Fruit fly (Drosophila melanogaster) whole organism, embryonic: ENCODE data around the gene CG42237.

Experiments
- Adf1 ChIP-seq: fragments of 200-800 bp; sonication (Bioruptor generic); IDR thresholded peaks from 2 replicates; pipeline ENCODE4 v1.3.6; 2022; ENCODE audit warnings: missing biosample characterization, missing genetic modification characterization
- Asciz ChIP-seq: fragments of 200-800 bp; sonication (Bioruptor generic); optimal IDR thresholded peaks from 2 replicates; lab custom pipeline; 2017; ENCODE audit warnings: missing biosample characterization, mild to moderate bottlenecking, missing genetic modification characterization, missing genetic modification reagents
- Atf6 ChIP-seq: fragments of 200-800 bp; sonication (Bioruptor generic); IDR thresholded peaks from 2 replicates; pipeline ENCODE4 v1.3.6; 2022; ENCODE audit warnings: missing biosample characterization, missing genetic modification characterization
- CG1024 ChIP-seq: fragments of 200-800 bp; sonication (Bioruptor generic); IDR thresholded peaks from 2 replicates; pipeline ENCODE4 v1.3.6; 2022; ENCODE audit warnings: missing biosample characterization, missing genetic modification characterization
- CG10274 ChIP-seq: fragments of 200-800 bp; sonication (Bioruptor generic); optimal IDR thresholded peaks from 3 replicates; lab custom pipeline; 2017; ENCODE audit warnings: missing biosample characterization, mild to moderate bottlenecking, missing genetic modification characterization
- CG10565 ChIP-seq: fragments of 200-800 bp; sonication (Bioruptor generic); optimal IDR thresholded peaks from 3 replicates; lab custom pipeline; 2016; ENCODE audit warnings: missing biosample characterization, mild to moderate bottlenecking, missing genetic modification characterization
- CG11560 ChIP-seq: fragments of 200-800 bp; sonication (Bioruptor generic); IDR thresholded peaks from 3 replicates; pipeline ENCODE4 v1.3.6; 2022; ENCODE audit warnings: missing biosample characterization, missing genetic modification characterization
- CG14050 ChIP-seq: fragments of 200-800 bp; sonication (Bioruptor generic); IDR thresholded peaks from 3 replicates; pipeline ENCODE4 v1.3.6; 2022; ENCODE audit warnings: missing biosample characterization, missing genetic modification characterization
- CG14860 ChIP-seq: fragments of 200-800 bp; sonication (Bioruptor generic); IDR thresholded peaks from 3 replicates; pipeline ENCODE4 v1.3.6; 2022; ENCODE audit warnings: missing biosample characterization, missing genetic modification characterization; ENCODE audit not compliant: partially characterized antibody
- CG17361 ChIP-seq: fragments of 200-800 bp; sonication (Bioruptor generic); IDR thresholded peaks from 3 replicates; pipeline ENCODE4 v1.3.6; 2022; ENCODE audit warnings: missing biosample characterization, missing genetic modification characterization
- CG17385 ChIP-seq: fragments of 200-800 bp; sonication (Bioruptor generic); optimal IDR thresholded peaks from 3 replicates; lab custom pipeline; 2018; ENCODE audit warnings: missing biosample characterization, mild to moderate bottlenecking, missing genetic modification characterization
- CG17829 ChIP-seq: fragments of 200-800 bp; optimal IDR thresholded peaks from 2 replicates; lab custom pipeline; 2019; ENCODE audit warnings: missing biosample characterization, mild to moderate bottlenecking, missing genetic modification characterization, moderate library complexity
- CG2202 ChIP-seq: fragments of 200-800 bp; sonication (Bioruptor generic); optimal IDR thresholded peaks from 2 replicates; lab custom pipeline; 2018; ENCODE audit warnings: missing biosample characterization, mild to moderate bottlenecking, missing genetic modification characterization
- CG3281 ChIP-seq: fragments of 200-800 bp; sonication (Bioruptor generic); optimal IDR thresholded peaks from 3 replicates; lab custom pipeline; 2017; ENCODE audit warnings: missing biosample characterization, mild to moderate bottlenecking, missing genetic modification characterization
- CG34376 ChIP-seq: fragments of 200-800 bp; sonication (Bioruptor generic); optimal IDR thresholded peaks from 2 replicates; lab custom pipeline; 2018; ENCODE audit warnings: missing biosample characterization, mild to moderate bottlenecking, missing genetic modification characterization
- CG4282 ChIP-seq: fragments of 200-800 bp; sonication (Bioruptor generic); optimal IDR thresholded peaks from 2 replicates; lab custom pipeline; 2016; ENCODE audit warnings: missing biosample characterization, missing genetic modification characterization
- CG6813 ChIP-seq: fragments of 200-800 bp; sonication (Bioruptor generic); optimal IDR thresholded peaks from 2 replicates; lab custom pipeline; 2017; ENCODE audit warnings: missing biosample characterization, missing genetic modification characterization, mild to moderate bottlenecking, moderate library complexity, missing genetic modification reagents
- CoRest ChIP-seq: fragments of 200-800 bp; sonication (Bioruptor generic); optimal IDR thresholded peaks from 3 replicates; lab custom pipeline; 2018; ENCODE audit warnings: missing biosample characterization, mild to moderate bottlenecking, missing genetic modification characterization, moderate library complexity
- CrebB ChIP-seq: fragments of 200-800 bp; sonication (Bioruptor generic); optimal IDR thresholded peaks from 3 replicates; lab custom pipeline; 2018; ENCODE audit warnings: missing biosample characterization, mild to moderate bottlenecking, missing genetic modification characterization
- Eip74EF ChIP-seq, 2 experiments: fragments of 200-800 bp in 1 of 2; fragments of >200 bp in 1 of 2; sonication (Bioruptor generic) in 1 of 2; optimal IDR thresholded peaks; 2 replicates each; lab custom pipeline; 2017 to 2019; ENCODE audit warnings: missing biosample characterization in 2 of 2, missing genetic modification characterization in 2 of 2, mild to moderate bottlenecking in 1 of 2, moderate library complexity in 1 of 2
- Kr ChIP-seq: fragments of 200-800 bp; sonication (Bioruptor generic); optimal IDR thresholded peaks from 2 replicates; lab custom pipeline; 2017; ENCODE audit warnings: missing biosample characterization, mild to moderate bottlenecking, missing genetic modification characterization
- MBD-R2 ChIP-seq: fragments of 200-800 bp; sonication (Bioruptor generic); IDR thresholded peaks from 2 replicates; pipeline ENCODE4 v1.3.6; 2022; ENCODE audit warnings: missing biosample characterization, missing genetic modification characterization
- MTF-1 ChIP-seq: fragments of 200-800 bp; sonication (Bioruptor generic); optimal IDR thresholded peaks from 2 replicates; lab custom pipeline; 2018; ENCODE audit warnings: missing biosample characterization, mild to moderate bottlenecking, missing genetic modification characterization, borderline replicate concordance
- Meics ChIP-seq: fragments of 200-800 bp; sonication (Bioruptor generic); optimal IDR thresholded peaks from 2 replicates; lab custom pipeline; 2017; ENCODE audit warnings: missing biosample characterization, mild to moderate bottlenecking, missing genetic modification characterization
- Mrtf ChIP-seq: fragments of 200-800 bp; sonication (Bioruptor generic); IDR thresholded peaks from 3 replicates; pipeline ENCODE4 v1.3.6; 2022; ENCODE audit warnings: missing biosample characterization, missing genetic modification characterization
- NC2β ChIP-seq: fragments of 200-800 bp; sonication (Bioruptor generic); optimal IDR thresholded peaks from 2 replicates; lab custom pipeline; 2016; ENCODE audit warnings: missing biosample characterization, missing genetic modification characterization
- Nf-YA ChIP-seq: fragments of 200-800 bp; sonication (Bioruptor generic); IDR thresholded peaks from 2 replicates; pipeline ENCODE4 v1.3.6; 2022; ENCODE audit warnings: missing biosample characterization, missing genetic modification characterization
- PHDP ChIP-seq: fragments of 200-800 bp; sonication (Bioruptor generic); optimal IDR thresholded peaks from 3 replicates; lab custom pipeline; 2018; ENCODE audit warnings: missing biosample characterization, mild to moderate bottlenecking, missing genetic modification characterization, moderate library complexity
- Poxn ChIP-seq: fragments of 200-800 bp; sonication (Bioruptor generic); IDR thresholded peaks from 2 replicates; pipeline ENCODE4 v1.3.6; 2022; ENCODE audit warnings: missing biosample characterization, missing genetic modification characterization
- Ravus ChIP-seq: fragments of 200-800 bp; sonication (Bioruptor generic); IDR thresholded peaks from 2 replicates; pipeline ENCODE4 v1.3.6; 2022; ENCODE audit warnings: missing biosample characterization, missing genetic modification characterization
- Side ChIP-seq: fragments of 200-800 bp; sonication (Bioruptor generic); optimal IDR thresholded peaks from 2 replicates; lab custom pipeline; 2016; ENCODE audit warnings: missing biosample characterization, missing genetic modification characterization
- bcd ChIP-seq: fragments of 200-800 bp; sonication (Bioruptor generic); optimal IDR thresholded peaks from 2 replicates; lab custom pipeline; 2017; ENCODE audit warnings: missing biosample characterization, mild to moderate bottlenecking, missing genetic modification characterization
- cas ChIP-seq: fragments of 200-800 bp; sonication (Bioruptor generic); IDR thresholded peaks from 2 replicates; pipeline ENCODE4 v1.3.6; 2022; ENCODE audit warnings: missing biosample characterization, missing genetic modification characterization
- cato ChIP-seq: fragments of 200-800 bp; sonication (Bioruptor generic); optimal IDR thresholded peaks from 2 replicates; lab custom pipeline; 2016; ENCODE audit warnings: missing biosample characterization, missing genetic modification characterization, borderline replicate concordance
- danr ChIP-seq: fragments of 200-800 bp; sonication (Bioruptor generic); IDR thresholded peaks from 2 replicates; pipeline ENCODE4 v1.3.6; 2022; ENCODE audit warnings: missing biosample characterization, missing genetic modification characterization
- emc ChIP-seq: fragments of 200-800 bp; sonication (Bioruptor generic); optimal IDR thresholded peaks from 2 replicates; lab custom pipeline; 2016; ENCODE audit warnings: missing biosample characterization, missing genetic modification characterization
- esg ChIP-seq: fragments of 200-800 bp; sonication (Bioruptor generic); conservative IDR thresholded peaks from 2 replicates; pipeline ENCODE4 v1.3.6; 2022; ENCODE audit warnings: missing biosample characterization, missing genetic modification characterization
- eve ChIP-seq, 2 experiments: fragments of >200 bp; optimal IDR thresholded peaks; 2 replicates each; lab custom pipeline; 2017; ENCODE audit warnings: missing biosample characterization in 2 of 2, missing genetic modification characterization in 2 of 2
- fd3F ChIP-seq: fragments of 200-800 bp; sonication (Bioruptor generic); optimal IDR thresholded peaks from 2 replicates; lab custom pipeline; 2018; ENCODE audit warnings: missing biosample characterization, mild to moderate bottlenecking, missing genetic modification characterization, moderate library complexity
- gcm ChIP-seq: fragments of 200-800 bp; sonication (Bioruptor generic); optimal IDR thresholded peaks from 2 replicates; lab custom pipeline; 2019; ENCODE audit warnings: missing biosample characterization, mild to moderate bottlenecking, missing genetic modification characterization, moderate library complexity
- kay ChIP-seq: fragments of 200-800 bp; sonication (Bioruptor generic); optimal IDR thresholded peaks from 2 replicates; lab custom pipeline; 2016; ENCODE audit warnings: missing biosample characterization, missing genetic modification characterization
- luna ChIP-seq: fragments of 200-800 bp; sonication (Bioruptor generic); optimal IDR thresholded peaks from 2 replicates; lab custom pipeline; 2016; ENCODE audit warnings: missing biosample characterization, missing genetic modification characterization
- pzg ChIP-seq: fragments of 200-800 bp; sonication (Bioruptor generic); optimal IDR thresholded peaks from 3 replicates; lab custom pipeline; 2018; ENCODE audit warnings: missing biosample characterization, mild to moderate bottlenecking, missing genetic modification characterization, moderate library complexity
- sna ChIP-seq: fragments of 200-800 bp; sonication (Bioruptor generic); IDR thresholded peaks from 2 replicates; pipeline ENCODE4 v1.3.6; 2022; ENCODE audit warnings: missing biosample characterization, missing genetic modification characterization; ENCODE audit not compliant: partially characterized antibody
- unc-4 ChIP-seq: fragments of 200-800 bp; sonication (Bioruptor generic); IDR thresholded peaks from 2 replicates; pipeline ENCODE4 v1.3.6; 2022; ENCODE audit warnings: missing biosample characterization, missing genetic modification characterization; ENCODE audit not compliant: partially characterized antibody
- unpg ChIP-seq: fragments of 200-800 bp; sonication (Bioruptor generic); optimal IDR thresholded peaks from 3 replicates; lab custom pipeline; 2018; ENCODE audit warnings: missing biosample characterization, mild to moderate bottlenecking, missing genetic modification characterization, moderate library complexity
- wek ChIP-seq: fragments of 200-800 bp; sonication (Bioruptor generic); optimal IDR thresholded peaks from 3 replicates; lab custom pipeline; 2018; ENCODE audit warnings: missing biosample characterization, mild to moderate bottlenecking, missing genetic modification characterization, moderate library complexity
- wor ChIP-seq: fragments of 200-800 bp; sonication (Bioruptor generic); IDR thresholded peaks from 2 replicates; pipeline ENCODE4 v1.3.6; 2022; ENCODE audit warnings: missing biosample characterization, missing genetic modification characterization
- zf30C ChIP-seq: fragments of 200-800 bp; sonication (Bioruptor generic); optimal IDR thresholded peaks from 3 replicates; lab custom pipeline; 2018; ENCODE audit warnings: missing biosample characterization, mild to moderate bottlenecking, missing genetic modification characterization

CG42237 gene

DNA sequence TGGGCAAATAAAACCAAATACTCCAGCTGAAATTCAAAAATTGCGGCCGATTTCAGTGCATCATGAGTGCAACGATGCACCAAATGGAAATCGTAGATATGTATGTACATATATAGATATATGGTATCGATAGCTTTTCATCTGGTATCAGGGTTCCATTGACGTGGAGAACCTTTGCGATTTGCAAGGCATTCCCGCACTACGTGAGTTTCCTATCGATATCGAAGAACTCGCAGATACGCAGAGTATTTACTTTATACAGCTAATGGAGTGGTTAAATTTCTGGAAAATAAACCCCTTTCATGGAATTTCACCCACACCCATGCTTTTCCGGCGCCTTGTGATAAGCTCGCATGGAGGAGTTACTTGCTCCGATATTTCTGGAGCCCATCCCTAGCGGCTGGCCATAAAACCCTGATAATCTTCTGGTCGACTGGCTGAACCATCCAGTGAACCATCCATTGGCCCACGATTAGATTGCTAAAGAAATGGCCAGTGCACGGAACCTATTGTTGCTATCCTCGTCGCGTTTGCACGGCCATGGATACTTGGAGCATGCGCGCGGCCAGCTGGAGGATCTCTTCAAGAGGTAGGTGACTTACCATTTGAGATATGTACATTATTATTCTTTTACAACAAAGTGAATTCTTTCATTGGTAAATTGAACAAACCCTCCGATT is 20.7 kb upstream of the CG42237 start, which contains the start of gene CG2200 (continued):
- TF ChIP-seq esg (no peak), CG11560 (tag; lab: Robert Waterston, UW) (no peak), danr (GFP tag; lab: Robert Waterston, UW) (no peak), CG2202 (tag; lab: Kevin White, UChicago) (no peak), CG34376 (GFP tag; lab: Kevin White, UChicago) (peak; percentile 40), zf30C (GFP tag; lab: Kevin White, UChicago) (no peak), eve (GFP tag; optimal IDR thresholded peaks at IDR 0.05; lab: Kevin White, UChicago) (no peak), bcd (GFP tag; lab: Kevin White, UChicago) (peak; percentile 29), cas (GFP tag; lab: Robert Waterston, UW) (no peak), CG17361 (peak; percentile 30; the same call in 1 of the 3 replicates), CG17385 (peak; percentile 19), CG6813 (GFP tag; lab: Kevin White, UChicago) (no peak), Kr (GFP tag; lab: Kevin White, UChicago) (no peak), Adf1 (GFP tag; lab: Robert Waterston, UW) (peak; percentile 35), PHDP (tag; lab: Kevin White, UChicago) (peak; percentile 46), MTF-1 (GFP tag; lab: Kevin White, UChicago) (no peak), fd3F (GFP tag; lab: Kevin White, UChicago) (no peak), Asciz (no peak), unpg (GFP tag; lab: Kevin White, UChicago) (peak; percentile 16), emc (GFP tag; lab: Kevin White, UChicago) (no peak), Meics (peak; percentile 31), CG1024 (GFP tag; lab: Robert Waterston, UW) (no peak), NC2β (GFP tag; lab: Kevin White, UChicago) (no peak), Eip74EF (GFP tag; optimal IDR thresholded peaks at IDR 0.05; lab: Kevin White, UChicago) (no peak), CG10565 (no peak), cato (no peak), CG4282 (no peak), Poxn (GFP tag; lab: Robert Waterston, UW) (no peak), CrebB (tag; lab: Kevin White, UChicago) (no peak), CG10274 (GFP tag; lab: Kevin White, UChicago) (no peak), kay (GFP tag; lab: Kevin White, UChicago) (no peak), Side (GFP tag; lab: Kevin White, UChicago) (no peak), luna (GFP tag; lab: Kevin White, UChicago) (no peak), wor (GFP tag; lab: Robert Waterston, UW) (no peak), CG17829 (peak; percentile 32), CG14860 (GFP tag; lab: Robert Waterston, UW) (peak; percentile 86), Mrtf (GFP tag; lab: Robert Waterston, UW) (no peak), CG14050 (0 out of 3 replicates have a peak, but pooled peaks have one; percentile 11), sna (peak; percentile 83), CG3281 (GFP tag; lab: Kevin White, UChicago) (peak; percentile 46), pzg (GFP tag; lab: Kevin White, UChicago) (peak; percentile 51), gcm (GFP tag; lab: Kevin White, UChicago) (peak; percentile 21), Atf6 (0 out of 2 replicates have a peak, but pooled peaks have one; percentile 30), wek (GFP tag; lab: Kevin White, UChicago) (no peak), Ravus (GFP tag; lab: Robert Waterston, UW) (no peak), CoRest (tag; lab: Kevin White, UChicago) (peak; percentile 34), MBD-R2 (peak; percentile 74), Nf-YA (GFP tag; lab: Robert Waterston, UW) (no peak), unc-4 (GFP tag; lab: Robert Waterston, UW) (peak; percentile 73)
